Worm (Caenorhabditis elegans): ENCODE results near the gene mps-2.

DNA sequence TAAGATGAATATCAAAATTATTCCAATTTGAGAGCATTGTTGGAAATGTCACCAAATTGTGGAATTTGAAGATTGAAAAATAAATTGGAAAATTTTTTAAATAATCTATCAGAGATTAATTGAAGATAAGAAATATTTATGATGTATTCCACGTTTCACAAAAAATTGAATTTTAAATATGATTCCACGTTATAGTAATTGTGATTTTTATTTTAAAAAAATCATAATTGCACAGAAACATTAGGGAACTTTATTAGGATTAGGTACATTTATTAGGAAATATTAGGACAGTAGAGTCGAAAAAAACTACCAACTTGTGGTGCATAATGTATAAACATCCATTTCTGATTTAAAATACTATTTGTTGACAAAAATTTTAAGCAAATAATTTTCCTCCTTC is 17.4 kb downstream of the mps-2 start, which contains the start of gene B0432.11:
- TF ChIP-seq zip-11 (GFP tag; IDR thresholded peaks at IDR 0.05) (no peak), pqm-1 (tag; optimal IDR thresholded peaks at IDR 0.05) (no peak), attf-4 (tag; optimal IDR thresholded peaks at IDR 0.05) (no peak), unc-130 (GFP tag; optimal IDR thresholded peaks at IDR 0.05) (no peak), ama-1 (optimal IDR thresholded peaks at IDR 0.05) (no peak), ces-1 (GFP tag; optimal IDR thresholded peaks at IDR 0.05) (no peak)

Measured in whole organism, L4 larva.